Fruit fly (Drosophila melanogaster): Measurements from ENCODE around the gene stg1.

Gene stg1

DNA sequence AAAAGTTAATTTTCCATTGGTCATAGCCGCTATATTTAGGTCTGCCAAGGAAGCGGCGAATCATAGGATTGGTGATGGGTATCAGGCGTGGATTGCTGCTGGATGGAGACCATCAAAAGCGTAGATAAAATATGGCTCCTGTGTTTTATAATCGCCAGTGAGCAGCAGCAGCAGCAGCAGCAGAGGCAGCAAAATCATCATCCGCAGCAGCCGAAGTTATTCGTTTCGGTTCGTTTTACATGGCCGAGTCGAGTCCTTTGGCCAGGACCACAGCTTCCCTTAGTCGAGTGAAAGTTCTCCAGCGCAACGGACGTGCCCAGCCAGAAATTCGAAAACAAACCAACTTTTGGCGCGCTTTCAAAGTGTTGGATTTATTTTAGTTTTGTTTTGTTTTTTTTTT is at the start of gene stg1:
Gene stg1, plus strand, starts transcription at position 301 of the 400 bp plus-strand sequence.
- TF ChIP-seq sage (GFP tag; optimal IDR thresholded peaks at IDR 0.05) (no peak), Hr83 (GFP tag; optimal IDR thresholded peaks at IDR 0.05; ENCODE audit: poor library complexity, severe bottlenecking) (no peak), pan (optimal IDR thresholded peaks at IDR 0.05) (no peak), br (GFP tag; optimal IDR thresholded peaks at IDR 0.05) (no peak), OdsH (GFP tag; optimal IDR thresholded peaks at IDR 0.05) (no peak), h (GFP tag; optimal IDR thresholded peaks at IDR 0.05) (no peak), Abd-B (GFP tag; optimal IDR thresholded peaks at IDR 0.05) (no peak), tai (GFP tag; optimal IDR thresholded peaks at IDR 0.05) (no peak), N (GFP tag; optimal IDR thresholded peaks at IDR 0.05) (no peak), fru (GFP tag; optimal IDR thresholded peaks at IDR 0.05) (no peak), psq (GFP tag; optimal IDR thresholded peaks at IDR 0.05) (no peak), CG32264 (GFP tag; optimal IDR thresholded peaks at IDR 0.05) (no peak), dsf (GFP tag; optimal IDR thresholded peaks at IDR 0.05; ENCODE audit: borderline replicate concordance) (no peak), rgr (GFP tag; optimal IDR thresholded peaks at IDR 0.05) (no peak), lola (GFP tag; optimal IDR thresholded peaks at IDR 0.05) (no peak), Sp1 (GFP tag; optimal IDR thresholded peaks at IDR 0.05) (no peak), dl (GFP tag; optimal IDR thresholded peaks at IDR 0.05; ENCODE audit: insufficient read depth in 1 of 2, partially characterized antibody in 2 of 2) (no peak)

DNA sequence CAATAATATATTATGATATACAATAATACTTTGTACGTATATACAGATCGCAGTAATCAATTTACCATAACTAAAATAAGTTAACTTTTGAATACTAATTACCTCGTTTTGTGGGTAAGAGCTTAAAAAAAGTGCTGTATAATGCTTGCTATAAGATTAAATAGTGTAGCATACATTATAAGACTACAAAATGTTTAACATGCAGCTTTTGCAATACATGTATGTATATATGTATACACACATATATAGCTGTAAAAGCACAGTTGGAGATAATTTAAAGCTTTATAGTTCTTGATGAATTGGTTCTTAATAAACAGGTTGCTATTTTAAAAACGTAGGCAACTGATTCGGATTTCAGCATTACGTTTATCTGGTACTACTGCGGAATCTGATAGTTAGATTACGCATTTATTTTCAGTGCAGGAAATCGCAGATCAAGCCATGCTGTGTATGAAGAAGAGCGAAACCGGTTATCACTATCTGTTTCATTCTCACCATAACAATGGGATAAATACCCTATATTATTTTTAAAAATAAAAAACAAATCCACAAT is 49.3 kb upstream of the stg1 start:
- TF ChIP-seq h (GFP tag; optimal IDR thresholded peaks at IDR 0.05): peak; percentile 62
- TF ChIP-seq HLH106 (tag; optimal IDR thresholded peaks at IDR 0.05): peak; percentile 30
- no peak for TF ChIP-seq CrebA (GFP tag; optimal IDR thresholded peaks at IDR 0.05; ENCODE audit: borderline replicate concordance)
- TF ChIP-seq ey (GFP tag; optimal IDR thresholded peaks at IDR 0.05): peak; percentile 22
- no peak for TF ChIP-seq Sp1 (GFP tag; optimal IDR thresholded peaks at IDR 0.05)
- TF ChIP-seq psq (GFP tag; optimal IDR thresholded peaks at IDR 0.05): peak; percentile 12
- peak; percentile 17 for TF ChIP-seq woc (GFP tag; optimal IDR thresholded peaks at IDR 0.05)
- TF ChIP-seq rgr (GFP tag; optimal IDR thresholded peaks at IDR 0.05): peak; percentile 20
- TF ChIP-seq sage (GFP tag; optimal IDR thresholded peaks at IDR 0.05): peak; percentile 6
- peak; percentile 26 for TF ChIP-seq OdsH (GFP tag; optimal IDR thresholded peaks at IDR 0.05)
- TF ChIP-seq fru (GFP tag; optimal IDR thresholded peaks at IDR 0.05): peak; percentile 29
- TF ChIP-seq br (GFP tag; optimal IDR thresholded peaks at IDR 0.05): peak; percentile 18
- TF ChIP-seq brk (GFP tag; optimal IDR thresholded peaks at IDR 0.05): no peak

DNA sequence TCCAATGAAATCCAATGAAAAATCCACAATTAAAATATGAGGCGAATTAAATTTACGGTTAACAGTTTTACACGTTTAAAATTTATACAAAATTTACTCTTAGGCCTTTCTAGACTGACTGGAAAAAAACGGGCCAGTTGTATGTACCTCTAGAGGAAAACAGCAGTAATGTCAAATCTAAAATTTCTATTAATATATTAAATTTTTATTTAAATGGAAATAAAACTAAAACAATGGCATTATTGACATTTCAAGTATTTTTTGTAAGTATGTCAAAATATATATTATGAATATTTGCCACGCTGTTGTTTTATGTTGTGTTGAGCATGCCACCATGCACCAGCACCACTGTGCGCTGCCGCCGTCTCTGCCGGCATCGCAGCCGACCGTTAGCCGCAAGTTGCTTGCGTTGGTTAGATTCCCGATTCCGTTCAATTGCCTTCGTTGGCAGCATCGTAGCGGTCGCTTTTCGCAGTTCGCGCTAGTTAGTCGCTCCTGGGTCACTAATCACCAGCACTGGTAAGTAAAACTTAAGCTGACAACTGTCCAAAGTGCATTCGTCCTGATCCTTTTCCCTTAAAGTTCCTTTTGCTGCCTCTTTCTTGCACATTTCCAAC is 48.7 kb upstream of the stg1 start, which contains the start of gene Cbs:
Gene Cbs, plus strand, starts transcription at position 308 of the 617 bp plus-strand sequence.
- TF ChIP-seq jim (GFP tag; optimal IDR thresholded peaks at IDR 0.05): no peak
- TF ChIP-seq OdsH (GFP tag; optimal IDR thresholded peaks at IDR 0.05): no peak
- no peak for TF ChIP-seq Hnf4 (GFP tag; optimal IDR thresholded peaks at IDR 0.05)
- no peak for TF ChIP-seq GATAd (GFP tag; optimal IDR thresholded peaks at IDR 0.05)
- peak; percentile 49 for TF ChIP-seq sv (GFP tag; optimal IDR thresholded peaks at IDR 0.05)
- peak; percentile 14 for TF ChIP-seq woc (GFP tag; optimal IDR thresholded peaks at IDR 0.05)
- no peak for TF ChIP-seq CG32264 (GFP tag; optimal IDR thresholded peaks at IDR 0.05)
- TF ChIP-seq dsf (GFP tag; optimal IDR thresholded peaks at IDR 0.05; ENCODE audit: borderline replicate concordance): no peak
- TF ChIP-seq lola (GFP tag; optimal IDR thresholded peaks at IDR 0.05): no peak
- TF ChIP-seq Abd-B (GFP tag; optimal IDR thresholded peaks at IDR 0.05): no peak
- no peak for TF ChIP-seq sage (GFP tag; optimal IDR thresholded peaks at IDR 0.05)
- TF ChIP-seq Dfd (GFP tag; optimal IDR thresholded peaks at IDR 0.05): no peak
- no peak for TF ChIP-seq Dif (GFP tag; optimal IDR thresholded peaks at IDR 0.05; ENCODE audit: partially characterized antibody)
- TF ChIP-seq ey (GFP tag; optimal IDR thresholded peaks at IDR 0.05): no peak
- peak; percentile 51 for TF ChIP-seq Sp1 (GFP tag; optimal IDR thresholded peaks at IDR 0.05)
- TF ChIP-seq br (GFP tag; optimal IDR thresholded peaks at IDR 0.05): no peak
- no peak for TF ChIP-seq fru (GFP tag; optimal IDR thresholded peaks at IDR 0.05)
- TF ChIP-seq Rel (GFP tag; optimal IDR thresholded peaks at IDR 0.05): no peak
- no peak for TF ChIP-seq Rel (tag; optimal IDR thresholded peaks at IDR 0.05)
- TF ChIP-seq psq (GFP tag; optimal IDR thresholded peaks at IDR 0.05): peak; percentile 9
- no peak for TF ChIP-seq Vsx2 (GFP tag; optimal IDR thresholded peaks at IDR 0.05; ENCODE audit: partially characterized antibody)
- TF ChIP-seq tai (GFP tag; optimal IDR thresholded peaks at IDR 0.05): no peak
- TF ChIP-seq Hr83 (GFP tag; optimal IDR thresholded peaks at IDR 0.05; ENCODE audit: poor library complexity, severe bottlenecking): no peak
- peak; percentile 17 for TF ChIP-seq rgr (GFP tag; optimal IDR thresholded peaks at IDR 0.05)
- TF ChIP-seq N (GFP tag; optimal IDR thresholded peaks at IDR 0.05): no peak
- TF ChIP-seq brk (GFP tag; optimal IDR thresholded peaks at IDR 0.05): no peak
- TF ChIP-seq foxo (GFP tag; optimal IDR thresholded peaks at IDR 0.05): peak in 1 of 2 experiments; percentile 39
- no peak for TF ChIP-seq Hr78 (GFP tag; optimal IDR thresholded peaks at IDR 0.05)
- TF ChIP-seq h (GFP tag; optimal IDR thresholded peaks at IDR 0.05): peak; percentile 8
- TF ChIP-seq CrebA (GFP tag; optimal IDR thresholded peaks at IDR 0.05; ENCODE audit: borderline replicate concordance): no peak
- TF ChIP-seq pan (optimal IDR thresholded peaks at IDR 0.05): no peak
- no peak for TF ChIP-seq Mio (GFP tag; optimal IDR thresholded peaks at IDR 0.05)
- TF ChIP-seq Jra (GFP tag; optimal IDR thresholded peaks at IDR 0.05): no peak
- no peak for TF ChIP-seq dmrt93B (GFP tag; optimal IDR thresholded peaks at IDR 0.05)
- no peak for TF ChIP-seq CG9705 (GFP tag; optimal IDR thresholded peaks at IDR 0.05)
- TF ChIP-seq usp (GFP tag; optimal IDR thresholded peaks at IDR 0.05): no peak
- TF ChIP-seq Myc (optimal IDR thresholded peaks at IDR 0.05): no peak
- no peak for TF ChIP-seq dl (GFP tag; optimal IDR thresholded peaks at IDR 0.05; ENCODE audit: insufficient read depth in 1 of 2, partially characterized antibody in 2 of 2)
- peak; percentile 52 for TF ChIP-seq HLH106 (tag; optimal IDR thresholded peaks at IDR 0.05)

All from whole organism, wandering third instar larva.